Worm (Caenorhabditis elegans): ENCODE results near the gene F18G5.1.

DNA sequence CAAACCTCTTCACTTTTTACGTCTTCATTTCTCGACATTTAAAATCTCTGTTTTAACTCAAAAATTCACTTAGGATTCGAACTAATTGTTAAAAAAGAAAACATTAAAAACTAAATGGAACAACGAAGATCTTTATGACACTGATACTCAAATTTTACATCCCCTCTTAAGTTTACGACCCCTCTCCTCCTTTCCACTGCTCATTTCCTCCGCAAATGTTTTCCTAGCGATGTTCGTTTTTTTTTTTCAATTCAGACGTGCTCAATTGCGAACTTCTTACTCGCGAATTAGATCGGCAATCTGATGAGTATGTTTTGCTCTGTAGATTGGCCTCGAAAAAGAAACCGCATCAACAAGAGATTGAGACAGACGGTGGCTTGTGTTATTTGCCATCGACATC lies 43.1 kb downstream of the F18G5.1 start:
- no peak for TF ChIP-seq ama-1 (optimal IDR thresholded peaks at IDR 0.05)
- TF ChIP-seq pha-4 (tag; optimal IDR thresholded peaks at IDR 0.05), result no peak
- no peak for TF ChIP-seq R02D3.7 (tag; optimal IDR thresholded peaks at IDR 0.05)
- no peak for TF ChIP-seq unc-62 (GFP tag; optimal IDR thresholded peaks at IDR 0.05)
- TF ChIP-seq snpc-4 (tag; optimal IDR thresholded peaks at IDR 0.05), result no peak

Data from whole organism, L3 larva.